Worm (Caenorhabditis elegans) whole organism, L1 larva: ENCODE data around the gene spig-7.

Experiments used
- C04F5.9 ChIP-seq: sonication (generic microtip); optimal IDR thresholded peaks from 2 replicates; lab custom pipeline; 2016; ENCODE audit warnings: missing genetic modification characterization, missing compliant biosample characterization
- C16A3.4 ChIP-seq: fragments of 150-350 bp; optimal IDR thresholded peaks from 2 replicates; lab custom pipeline; 2014; ENCODE audit warnings: missing biosample characterization, missing genetic modification characterization
- Y116A8C.19 ChIP-seq: sonication (generic microtip); optimal IDR thresholded peaks from 2 replicates; lab custom pipeline; 2016; ENCODE audit warnings: missing compliant biosample characterization, missing genetic modification characterization, borderline replicate concordance
- aha-1 ChIP-seq: fragments of 150-350 bp; optimal IDR thresholded peaks from 2 replicates; lab custom pipeline; 2014; ENCODE audit warnings: missing biosample characterization, missing genetic modification characterization
- ceh-63 ChIP-seq: fragments of 200-800 bp; sonication (Bioruptor generic); optimal IDR thresholded peaks from 2 replicates; lab custom pipeline; 2018; ENCODE audit warnings: mild to moderate bottlenecking, missing genetic modification characterization, missing compliant biosample characterization
- ceh-82 ChIP-seq, 3 experiments: fragments of 150-350 bp in 1 of 3; sonication (generic microtip) in 2 of 3; optimal IDR thresholded peaks; 2 replicates each; lab custom pipeline; 2014 to 2017; ENCODE audit warnings: missing biosample characterization in 3 of 3, missing genetic modification characterization in 3 of 3
- ceh-88 ChIP-seq: fragments of 200-800 bp; sonication (Bioruptor generic); IDR thresholded peaks from 2 replicates; pipeline ENCODE4 v1.3.6; 2022; ENCODE audit warnings: missing genetic modification characterization, missing compliant biosample characterization
- ceh-90 ChIP-seq: sonication (generic microtip); optimal IDR thresholded peaks from 2 replicates; lab custom pipeline; 2016; ENCODE audit warnings: missing genetic modification characterization, missing compliant biosample characterization
- ces-1 ChIP-seq: fragments of 150-350 bp; optimal IDR thresholded peaks from 2 replicates; lab custom pipeline; 2014; ENCODE audit warnings: missing biosample characterization, missing genetic modification reagents, missing genetic modification characterization
- dsc-1 ChIP-seq: sonication (generic microtip); optimal IDR thresholded peaks from 2 replicates; lab custom pipeline; 2016; ENCODE audit warnings: mild to moderate bottlenecking, missing genetic modification characterization, missing compliant biosample characterization
- efl-1 ChIP-seq, 4 experiments: fragments of 150-350 bp; optimal IDR thresholded peaks in 3 of 4; peaks in 1 of 4; 1 replicate in 1 of 4; 2 replicates in 3 of 4; lab custom pipeline; 2014; ENCODE audit warnings: missing biosample characterization in 2 of 4, missing genetic modification characterization in 2 of 4, missing genetic modification reagents in 2 of 4
- efl-3 ChIP-seq: fragments of 200-800 bp; sonication (Bioruptor generic); optimal IDR thresholded peaks from 2 replicates; lab custom pipeline; 2018; ENCODE audit warnings: mild to moderate bottlenecking, missing genetic modification characterization, missing compliant biosample characterization
- egl-27 ChIP-seq, 2 experiments: fragments of 150-350 bp in 1 of 2; sonication (generic microtip); optimal IDR thresholded peaks; 3 replicates each; lab custom pipeline; 2017 to 2018; ENCODE audit warnings: missing biosample characterization in 2 of 2, missing genetic modification characterization in 2 of 2, missing genetic modification reagents in 2 of 2
- fkh-10 ChIP-seq: sonication (generic microtip); optimal IDR thresholded peaks from 2 replicates; lab custom pipeline; 2017; ENCODE audit warnings: missing biosample characterization, missing genetic modification reagents, missing genetic modification characterization
- fkh-4 ChIP-seq: sonication (generic microtip); optimal IDR thresholded peaks from 2 replicates; lab custom pipeline; 2016; ENCODE audit warnings: missing compliant biosample characterization, missing genetic modification characterization, borderline replicate concordance
- fkh-8 ChIP-seq: sonication (generic microtip); optimal IDR thresholded peaks from 2 replicates; lab custom pipeline; 2016; ENCODE audit warnings: mild to moderate bottlenecking, missing genetic modification characterization, missing compliant biosample characterization
- hlh-17 ChIP-seq: fragments of 200-800 bp; sonication (Bioruptor generic); optimal IDR thresholded peaks from 2 replicates; lab custom pipeline; 2018; ENCODE audit warnings: missing genetic modification characterization, mild to moderate bottlenecking, missing compliant biosample characterization, moderate library complexity, borderline replicate concordance
- irx-1 ChIP-seq: sonication (generic microtip); optimal IDR thresholded peaks from 2 replicates; lab custom pipeline; 2016; ENCODE audit warnings: missing genetic modification characterization, missing compliant biosample characterization
- isw-1 ChIP-seq: fragments of 200-800 bp; sonication (Bioruptor generic); IDR thresholded peaks from 2 replicates; pipeline ENCODE4 v1.3.6; 2022; ENCODE audit warnings: missing genetic modification characterization, missing compliant biosample characterization
- lin-13 ChIP-seq: fragments of 150-350 bp; optimal IDR thresholded peaks from 2 replicates; lab custom pipeline; 2014; ENCODE audit warnings: missing biosample characterization, missing genetic modification reagents, missing genetic modification characterization
- lin-35 ChIP-seq, 2 experiments: fragments of 150-350 bp; optimal IDR thresholded peaks; 2 replicates each; lab custom pipeline; 2014; ENCODE audit warnings: missing biosample characterization in 2 of 2, missing genetic modification characterization in 2 of 2, missing genetic modification reagents in 2 of 2
- lir-3 ChIP-seq: sonication (generic microtip); optimal IDR thresholded peaks from 2 replicates; lab custom pipeline; 2016; ENCODE audit warnings: mild to moderate bottlenecking, missing genetic modification characterization, moderate library complexity, missing compliant biosample characterization; ENCODE audit not compliant: poor library complexity
- lsy-2 ChIP-seq, 2 experiments: fragments of 150-350 bp; optimal IDR thresholded peaks; 2 replicates each; lab custom pipeline; 2014; ENCODE audit warnings: missing biosample characterization in 2 of 2, missing genetic modification characterization in 2 of 2
- mab-9 ChIP-seq: fragments of 200-800 bp; sonication (Bioruptor generic); IDR thresholded peaks from 2 replicates; pipeline ENCODE4 v1.3.6; 2022; ENCODE audit warnings: missing genetic modification reagents, missing genetic modification characterization, missing compliant biosample characterization
- mdl-1 ChIP-seq, 2 experiments: fragments of 150-350 bp; optimal IDR thresholded peaks; 2 replicates each; lab custom pipeline; 2014 to 2017; ENCODE audit warnings: missing biosample characterization in 2 of 2, missing genetic modification characterization in 2 of 2, inconsistent platforms in 1 of 2
- mef-2 ChIP-seq: fragments of 150-350 bp; optimal IDR thresholded peaks from 2 replicates; lab custom pipeline; 2014; ENCODE audit warnings: missing biosample characterization, missing genetic modification characterization
- nhr-237 ChIP-seq: fragments of 150-350 bp; optimal IDR thresholded peaks from 2 replicates; lab custom pipeline; 2014; ENCODE audit warnings: missing biosample characterization, missing genetic modification characterization
- nhr-47 ChIP-seq: sonication (generic microtip); optimal IDR thresholded peaks from 2 replicates; lab custom pipeline; 2016; ENCODE audit warnings: mild to moderate bottlenecking, missing genetic modification characterization, moderate library complexity, missing compliant biosample characterization
- nhr-71 ChIP-seq: sonication (generic microtip); optimal IDR thresholded peaks from 2 replicates; lab custom pipeline; 2016; ENCODE audit warnings: mild to moderate bottlenecking, missing genetic modification characterization, moderate library complexity, missing compliant biosample characterization
- nhr-76 ChIP-seq: sonication (generic microtip); optimal IDR thresholded peaks from 2 replicates; lab custom pipeline; 2017; ENCODE audit warnings: missing biosample characterization, missing genetic modification characterization
- nhr-85 ChIP-seq: sonication (generic microtip); peaks from one replicate; lab custom pipeline; 2016; ENCODE audit warnings: missing genetic modification characterization, inconsistent platforms, missing compliant biosample characterization
- pag-3 ChIP-seq: sonication (generic microtip); optimal IDR thresholded peaks from 2 replicates; lab custom pipeline; 2017; ENCODE audit warnings: missing genetic modification characterization, mild to moderate bottlenecking, missing compliant biosample characterization, antibody characterized with exemption, borderline replicate concordance; ENCODE audit not compliant: insufficient read depth
- pax-3 ChIP-seq: fragments of 200-800 bp; sonication (Bioruptor generic); optimal IDR thresholded peaks from 2 replicates; lab custom pipeline; 2018; ENCODE audit warnings: mild to moderate bottlenecking, missing genetic modification characterization, moderate library complexity, missing compliant biosample characterization
- skn-1 ChIP-seq: fragments of 150-350 bp; optimal IDR thresholded peaks from 2 replicates; lab custom pipeline; 2014; ENCODE audit warnings: missing biosample characterization, missing genetic modification characterization
- sup-37 ChIP-seq: fragments of 200-800 bp; sonication (Bioruptor generic); optimal IDR thresholded peaks from 2 replicates; lab custom pipeline; 2018; ENCODE audit warnings: mild to moderate bottlenecking, missing genetic modification characterization, missing compliant biosample characterization
- swsn-7 ChIP-seq: sonication (generic microtip); optimal IDR thresholded peaks from 2 replicates; lab custom pipeline; 2016; ENCODE audit warnings: missing genetic modification characterization, missing compliant biosample characterization
- unc-62 ChIP-seq: fragments of 150-350 bp; optimal IDR thresholded peaks from 2 replicates; lab custom pipeline; 2014; ENCODE audit warnings: missing biosample characterization, missing genetic modification reagents, missing genetic modification characterization
- unc-86 ChIP-seq: sonication (generic microtip); optimal IDR thresholded peaks from 2 replicates; lab custom pipeline; 2016; ENCODE audit warnings: missing genetic modification characterization, missing compliant biosample characterization
- unc-98 ChIP-seq: fragments of 200-800 bp; sonication (Bioruptor generic); IDR thresholded peaks from 2 replicates; pipeline ENCODE4 v1.3.6; 2022; ENCODE audit warnings: missing genetic modification characterization, missing compliant biosample characterization
- xbp-1 ChIP-seq: sonication (generic microtip); optimal IDR thresholded peaks from 2 replicates; lab custom pipeline; 2016; ENCODE audit warnings: missing genetic modification characterization, missing compliant biosample characterization
- zag-1 ChIP-seq: fragments of 150-350 bp; optimal IDR thresholded peaks from 2 replicates; lab custom pipeline; 2014; ENCODE audit warnings: missing biosample characterization, missing genetic modification characterization
- ztf-11 ChIP-seq, 2 experiments: sonication (generic microtip); optimal IDR thresholded peaks; 2 replicates each; lab custom pipeline; 2016 to 2017; ENCODE audit warnings: missing genetic modification characterization in 2 of 2, missing biosample characterization in 1 of 2, missing compliant biosample characterization in 1 of 2
- ztf-4 ChIP-seq: fragments of 150-350 bp; optimal IDR thresholded peaks from 2 replicates; lab custom pipeline; 2014; ENCODE audit warnings: missing biosample characterization, missing genetic modification characterization

spig-7 gene

ce11 chrV:1488642-1489041 lies 5.9 kb upstream of the spig-7 start (continued):
- no peak for TF ChIP-seq aha-1 (tag; lab: Kevin White, UChicago)
- no peak for TF ChIP-seq lin-35 (GFP tag; optimal IDR thresholded peaks at IDR 0.05; lab: Kevin White, UChicago)
- peak; percentile 53 for TF ChIP-seq nhr-47 (tag; lab: Kevin White, UChicago)
- no peak for TF ChIP-seq ceh-90 (tag; lab: Kevin White, UChicago)
- TF ChIP-seq unc-62 (GFP tag; lab: Kevin White, UChicago): no peak
- no peak for TF ChIP-seq nhr-85 (tag; lab: Kevin White, UChicago)
- TF ChIP-seq hlh-17: no peak
- no peak for TF ChIP-seq fkh-10 (GFP tag; lab: Kevin White, UChicago)
- TF ChIP-seq fkh-8 (tag; lab: Kevin White, UChicago): peak; percentile 59
- no peak for TF ChIP-seq nhr-76 (tag; lab: Kevin White, UChicago)
- no peak for TF ChIP-seq efl-1 (optimal IDR thresholded peaks at IDR 0.05; lab: Kevin White, UChicago)
- TF ChIP-seq efl-1 (GFP tag; optimal IDR thresholded peaks at IDR 0.05 in 1 of 2; lab: Kevin White, UChicago): peak in 1 of 2 experiments; percentile 67

- TF ChIP-seq ces-1 (GFP tag; lab: Kevin White, UChicago) (no peak), ztf-4 (tag; lab: Kevin White, UChicago) (no peak), fkh-4 (tag; lab: Kevin White, UChicago) (no peak), mdl-1 (tag; optimal IDR thresholded peaks at IDR 0.05; lab: Kevin White, UChicago) (no peak), skn-1 (tag; lab: Kevin White, UChicago) (no peak), sup-37 (no peak), lir-3 (tag; lab: Kevin White, UChicago) (no peak), mef-2 (no peak), swsn-7 (tag; lab: Kevin White, UChicago) (no peak), unc-86 (tag; lab: Kevin White, UChicago) (no peak), ztf-11 (tag; optimal IDR thresholded peaks at IDR 0.05; lab: Kevin White, UChicago) (no peak), pag-3 (tag; lab: Kevin White, UChicago) (no peak), mab-9 (GFP tag; lab: Robert Waterston, UW) (no peak), Y116A8C.19 (tag; lab: Kevin White, UChicago) (no peak), C04F5.9 (tag; lab: Kevin White, UChicago) (no peak), nhr-237 (no peak), nhr-71 (tag; lab: Kevin White, UChicago) (no peak), isw-1 (GFP tag; lab: Robert Waterston, UW) (no peak), egl-27 (tag; optimal IDR thresholded peaks at IDR 0.05; lab: Kevin White, UChicago) (no peak), efl-1 (optimal IDR thresholded peaks at IDR 0.05; lab: Kevin White, UChicago) (no peak), efl-1 (GFP tag; optimal IDR thresholded peaks at IDR 0.05 in 1 of 2; lab: Kevin White, UChicago) (no peak)
These were observed 3.1 kb upstream of the spig-7 start, which contains the start of gene C38C3.6 for ce11 chrV:1491510-1491909. Gene C38C3.6 (minus strand): TSS chrV:1491610.

- TF ChIP-seq pax-3 (tag; lab: Kevin White, UChicago) (no peak), ceh-82 (tag; optimal IDR thresholded peaks at IDR 0.05; lab: Kevin White, UChicago) (no peak)
These were observed 765 bp downstream of the spig-7 start, which contains the start of gene C38C3.3 for ce11 chrV:1495334-1495733. Gene C38C3.3 (plus strand): TSS chrV:1495634.

ce11 chrV:1495752-1496151 lies 1.2 kb downstream of the spig-7 start:
- TF ChIP-seq xbp-1: no peak
- no peak for TF ChIP-seq ceh-82 (tag; optimal IDR thresholded peaks at IDR 0.05; lab: Kevin White, UChicago)
- TF ChIP-seq efl-3: no peak
- TF ChIP-seq ceh-63 (GFP tag; lab: Kevin White, UChicago): no peak
- no peak for TF ChIP-seq ceh-90 (tag; lab: Kevin White, UChicago)
- TF ChIP-seq fkh-4 (tag; lab: Kevin White, UChicago): no peak
- TF ChIP-seq zag-1 (tag; lab: Kevin White, UChicago): no peak
- no peak for TF ChIP-seq nhr-85 (tag; lab: Kevin White, UChicago)
- no peak for TF ChIP-seq unc-98 (GFP tag; lab: Robert Waterston, UW)
- TF ChIP-seq ceh-88 (GFP tag; lab: Robert Waterston, UW): no peak
- TF ChIP-seq Y116A8C.19 (tag; lab: Kevin White, UChicago): no peak
- TF ChIP-seq lsy-2 (tag; optimal IDR thresholded peaks at IDR 0.05; lab: Kevin White, UChicago): no peak
- no peak for TF ChIP-seq C16A3.4 (tag; lab: Kevin White, UChicago)
- no peak for TF ChIP-seq lin-13 (GFP tag; lab: Kevin White, UChicago)
- TF ChIP-seq irx-1 (tag; lab: Kevin White, UChicago): no peak
- TF ChIP-seq dsc-1 (tag; lab: Kevin White, UChicago): no peak
- TF ChIP-seq mab-9 (GFP tag; lab: Robert Waterston, UW): no peak
- no peak for TF ChIP-seq fkh-8 (tag; lab: Kevin White, UChicago)
- TF ChIP-seq nhr-47 (tag; lab: Kevin White, UChicago): no peak
